Fruit fly (Drosophila melanogaster) whole organism, embryonic: ENCODE results near the gene hook.

ENCODE experiments used
- Antp ChIP-seq: fragments of 200-800 bp; sonication (Bioruptor generic); optimal IDR thresholded peaks from 3 replicates; lab custom pipeline; 2016; ENCODE audit warnings: missing biosample characterization, missing genetic modification characterization
- B-H1 ChIP-seq: fragments of 200-800 bp; sonication (Bioruptor generic); IDR thresholded peaks from 3 replicates; pipeline ENCODE4 v1.3.6; 2022; ENCODE audit warnings: missing biosample characterization, missing genetic modification characterization
- CG11695 ChIP-seq: fragments of 200-800 bp; sonication (Bioruptor generic); IDR thresholded peaks from 3 replicates; pipeline ENCODE4 v1.3.6; 2022; ENCODE audit warnings: missing biosample characterization, missing genetic modification characterization
- CG11723 ChIP-seq: fragments of 200-800 bp; sonication (Bioruptor generic); optimal IDR thresholded peaks from 2 replicates; lab custom pipeline; 2017; ENCODE audit warnings: missing biosample characterization, mild to moderate bottlenecking, missing genetic modification characterization
- CG14441 ChIP-seq: fragments of 200-800 bp; sonication (Bioruptor generic); IDR thresholded peaks from 2 replicates; pipeline ENCODE4 v1.3.6; 2022; ENCODE audit warnings: missing biosample characterization, missing genetic modification characterization
- CG1529 ChIP-seq: fragments of 200-800 bp; sonication (Bioruptor generic); optimal IDR thresholded peaks from 3 replicates; lab custom pipeline; 2018; ENCODE audit warnings: missing biosample characterization, missing genetic modification characterization
- CG18476 ChIP-seq: fragments of 200-800 bp; sonication (Bioruptor generic); optimal IDR thresholded peaks from 2 replicates; lab custom pipeline; 2016; ENCODE audit warnings: missing biosample characterization, mild to moderate bottlenecking, missing genetic modification characterization
- CG2712 ChIP-seq: fragments of 200-800 bp; optimal IDR thresholded peaks from 3 replicates; lab custom pipeline; 2019; ENCODE audit warnings: missing biosample characterization, mild to moderate bottlenecking, missing genetic modification characterization, moderate library complexity
- CG30403 ChIP-seq: fragments of 200-800 bp; sonication (Bioruptor generic); optimal IDR thresholded peaks from 3 replicates; lab custom pipeline; 2016; ENCODE audit warnings: missing biosample characterization, missing genetic modification characterization
- CG3847 ChIP-seq: fragments of 200-800 bp; sonication (Bioruptor generic); IDR thresholded peaks from 2 replicates; pipeline ENCODE4 v1.3.6; 2022; ENCODE audit warnings: missing biosample characterization, missing genetic modification characterization
- CG4854 ChIP-seq: fragments of 200-800 bp; sonication (Bioruptor generic); optimal IDR thresholded peaks from 2 replicates; lab custom pipeline; 2016; ENCODE audit warnings: missing biosample characterization, missing genetic modification characterization, inconsistent platforms
- CG8089 ChIP-seq: fragments of 200-800 bp; sonication (Bioruptor generic); optimal IDR thresholded peaks from 3 replicates; lab custom pipeline; 2016; ENCODE audit warnings: missing biosample characterization, missing genetic modification characterization
- CG8359 ChIP-seq: fragments of 200-800 bp; sonication (Bioruptor generic); optimal IDR thresholded peaks from 2 replicates; lab custom pipeline; 2017; ENCODE audit warnings: missing biosample characterization, mild to moderate bottlenecking, missing genetic modification characterization, borderline replicate concordance
- CG8388 ChIP-seq: fragments of 200-800 bp; sonication (Bioruptor generic); optimal IDR thresholded peaks from 2 replicates; lab custom pipeline; 2019; ENCODE audit warnings: missing biosample characterization, mild to moderate bottlenecking, missing genetic modification characterization, moderate library complexity
- CG8478 ChIP-seq: fragments of >200 bp; optimal IDR thresholded peaks from 2 replicates; lab custom pipeline; 2018
- CG8944 ChIP-seq: fragments of 200-800 bp; sonication (Bioruptor generic); optimal IDR thresholded peaks from 3 replicates; lab custom pipeline; 2016; ENCODE audit warnings: missing biosample characterization, missing genetic modification characterization
- CrebB ChIP-seq: fragments of 200-800 bp; sonication (Bioruptor generic); optimal IDR thresholded peaks from 3 replicates; lab custom pipeline; 2018; ENCODE audit warnings: missing biosample characterization, mild to moderate bottlenecking, missing genetic modification characterization
- Drgx ChIP-seq: fragments of 200-800 bp; sonication (Bioruptor generic); IDR thresholded peaks from 2 replicates; pipeline ENCODE4 v1.3.6; 2022; ENCODE audit warnings: missing biosample characterization, missing genetic modification characterization
- Hmr ChIP-seq: fragments of 200-800 bp; sonication (Bioruptor generic); optimal IDR thresholded peaks from 3 replicates; lab custom pipeline; 2017; ENCODE audit warnings: mild to moderate bottlenecking, missing biosample characterization, missing genetic modification reagents, missing genetic modification characterization
- Hsf ChIP-seq: fragments of 200-800 bp; sonication (Bioruptor generic); optimal IDR thresholded peaks from 3 replicates; lab custom pipeline; 2016; ENCODE audit warnings: missing biosample characterization, missing genetic modification characterization
- Lpt ChIP-seq: fragments of >200 bp; optimal IDR thresholded peaks from 2 replicates; lab custom pipeline; 2018; ENCODE audit warnings: missing biosample characterization, missing genetic modification characterization
- PHDP ChIP-seq: fragments of 200-800 bp; sonication (Bioruptor generic); optimal IDR thresholded peaks from 3 replicates; lab custom pipeline; 2018; ENCODE audit warnings: missing biosample characterization, mild to moderate bottlenecking, missing genetic modification characterization, moderate library complexity
- Trl ChIP-seq, 3 experiments: fragments of >200 bp in 2 of 3; fragments of 200-800 bp in 1 of 3; sonication (Bioruptor generic) in 1 of 3; optimal IDR thresholded peaks; 2 replicates in 1 of 3; 3 replicates in 2 of 3; lab custom pipeline; 2016 to 2017; ENCODE audit warnings: missing biosample characterization in 1 of 3, missing genetic modification characterization in 1 of 3
- Usf ChIP-seq: fragments of 200-800 bp; sonication (Bioruptor generic); optimal IDR thresholded peaks from 2 replicates; lab custom pipeline; 2017; ENCODE audit warnings: missing genotype, missing biosample characterization, missing genetic modification characterization
- ab ChIP-seq: fragments of 200-800 bp; sonication (Bioruptor generic); optimal IDR thresholded peaks from 2 replicates; lab custom pipeline; 2016; ENCODE audit warnings: missing biosample characterization, missing genetic modification characterization
- al ChIP-seq: fragments of 200-800 bp; sonication (Bioruptor generic); IDR thresholded peaks from 2 replicates; pipeline ENCODE4 v1.3.6; 2022; ENCODE audit warnings: missing biosample characterization, missing genetic modification characterization
- ara ChIP-seq: fragments of 200-800 bp; sonication (Bioruptor generic); IDR thresholded peaks from 2 replicates; pipeline ENCODE4 v1.3.6; 2022; ENCODE audit warnings: missing biosample characterization, missing genetic modification characterization
- az2 ChIP-seq: fragments of 200-800 bp; sonication (Bioruptor generic); optimal IDR thresholded peaks from 3 replicates; lab custom pipeline; 2016; ENCODE audit warnings: missing biosample characterization, missing genetic modification characterization
- chm ChIP-seq: fragments of 200-800 bp; sonication (Bioruptor generic); IDR thresholded peaks from 2 replicates; pipeline ENCODE4 v1.3.6; 2022; ENCODE audit warnings: missing biosample characterization, missing genetic modification characterization
- cwo ChIP-seq: fragments of 200-800 bp; sonication (Bioruptor generic); optimal IDR thresholded peaks from 3 replicates; lab custom pipeline; 2017; ENCODE audit warnings: missing biosample characterization, missing genetic modification characterization, mild to moderate bottlenecking, moderate library complexity, missing genetic modification reagents
- ems ChIP-seq: fragments of 200-800 bp; sonication (Bioruptor generic); optimal IDR thresholded peaks from 3 replicates; lab custom pipeline; 2016; ENCODE audit warnings: missing biosample characterization, missing genetic modification characterization
- eyg ChIP-seq: fragments of 200-800 bp; sonication (Bioruptor generic); optimal IDR thresholded peaks from 3 replicates; lab custom pipeline; 2016; ENCODE audit warnings: missing biosample characterization, missing genetic modification characterization
- fu2 ChIP-seq: fragments of 200-800 bp; sonication (Bioruptor generic); optimal IDR thresholded peaks from 2 replicates; lab custom pipeline; 2016; ENCODE audit warnings: missing biosample characterization, missing genetic modification characterization
- her ChIP-seq: fragments of 200-800 bp; sonication (Bioruptor generic); optimal IDR thresholded peaks from 2 replicates; lab custom pipeline; 2016; ENCODE audit warnings: missing biosample characterization, missing genetic modification characterization
- jigr1 ChIP-seq: fragments of 200-800 bp; sonication (Bioruptor generic); IDR thresholded peaks from 3 replicates; pipeline ENCODE4 v1.3.6; 2022; ENCODE audit warnings: missing biosample characterization, missing genetic modification characterization
- ken ChIP-seq: fragments of 200-800 bp; sonication (Bioruptor generic); IDR thresholded peaks from 3 replicates; pipeline ENCODE4 v1.3.6; 2022; ENCODE audit warnings: missing biosample characterization, missing genetic modification characterization
- nau ChIP-seq: fragments of 200-800 bp; sonication (Bioruptor generic); optimal IDR thresholded peaks from 3 replicates; lab custom pipeline; 2017; ENCODE audit warnings: missing biosample characterization, mild to moderate bottlenecking, missing genetic modification characterization, missing genetic modification reagents
- org-1 ChIP-seq: fragments of 200-800 bp; sonication (Bioruptor generic); optimal IDR thresholded peaks from 2 replicates; lab custom pipeline; 2017; ENCODE audit warnings: missing biosample characterization, missing genetic modification characterization
- otp ChIP-seq: fragments of 200-800 bp; sonication (Bioruptor generic); IDR thresholded peaks from 3 replicates; pipeline ENCODE4, ENCODE4 v1.3.6; 2022; ENCODE audit warnings: missing biosample characterization, missing genetic modification characterization
- pita ChIP-seq: fragments of 200-800 bp; sonication (Bioruptor generic); optimal IDR thresholded peaks from 2 replicates; lab custom pipeline; 2017; ENCODE audit warnings: missing biosample characterization, mild to moderate bottlenecking, missing genetic modification characterization
- pnt ChIP-seq: fragments of 200-800 bp; sonication (Bioruptor generic); optimal IDR thresholded peaks from 3 replicates; lab custom pipeline; 2016; ENCODE audit warnings: missing biosample characterization, missing genetic modification characterization
- prd ChIP-seq, 3 experiments: fragments of >200 bp in 2 of 3; fragments of 200-800 bp in 1 of 3; sonication (Bioruptor generic) in 1 of 3; optimal IDR thresholded peaks in 2 of 3; IDR thresholded peaks in 1 of 3; 2 replicates in 2 of 3; 3 replicates in 1 of 3; pipeline versions ENCODE4 v1.3.6 to Lab custom; 2017 to 2022; ENCODE audit warnings: missing biosample characterization in 1 of 3, missing genetic modification characterization in 1 of 3
- pzg ChIP-seq: fragments of 200-800 bp; sonication (Bioruptor generic); optimal IDR thresholded peaks from 3 replicates; lab custom pipeline; 2018; ENCODE audit warnings: missing biosample characterization, mild to moderate bottlenecking, missing genetic modification characterization, moderate library complexity
- run ChIP-seq: fragments of 200-800 bp; sonication (Bioruptor generic); optimal IDR thresholded peaks from 3 replicates; lab custom pipeline; 2018; ENCODE audit warnings: missing biosample characterization, mild to moderate bottlenecking, missing genetic modification characterization
- sens ChIP-seq: fragments of 200-800 bp; sonication (Bioruptor generic); peaks from one replicate; lab custom pipeline; 2016; ENCODE audit warnings: missing biosample characterization, missing genetic modification characterization
- sim ChIP-seq: fragments of 200-800 bp; sonication (Bioruptor generic); IDR thresholded peaks from 2 replicates; pipeline ENCODE4 v1.3.6; 2022; ENCODE audit warnings: missing biosample characterization, missing genetic modification characterization
- slp2 ChIP-seq: fragments of 200-800 bp; sonication (Bioruptor generic); optimal IDR thresholded peaks from 2 replicates; lab custom pipeline; 2016; ENCODE audit warnings: missing biosample characterization, missing genetic modification characterization
- trh ChIP-seq: fragments of 200-800 bp; sonication (Bioruptor generic); optimal IDR thresholded peaks from 2 replicates; lab custom pipeline; 2016; ENCODE audit warnings: missing biosample characterization, missing genetic modification characterization
- usp ChIP-seq: fragments of >200 bp; optimal IDR thresholded peaks from 2 replicates; lab custom pipeline; 2017; ENCODE audit warnings: missing biosample characterization, missing genetic modification characterization
- vnd ChIP-seq: fragments of 200-800 bp; sonication (Bioruptor generic); IDR thresholded peaks from 3 replicates; pipeline ENCODE4 v1.3.6; 2022; ENCODE audit warnings: missing biosample characterization, missing genetic modification characterization; ENCODE audit not compliant: partially characterized antibody
- wor ChIP-seq: fragments of 200-800 bp; sonication (Bioruptor generic); IDR thresholded peaks from 2 replicates; pipeline ENCODE4 v1.3.6; 2022; ENCODE audit warnings: missing biosample characterization, missing genetic modification characterization
- zen ChIP-seq: fragments of 200-800 bp; sonication (Bioruptor generic); optimal IDR thresholded peaks from 3 replicates; lab custom pipeline; 2018; ENCODE audit warnings: missing biosample characterization, mild to moderate bottlenecking, missing genetic modification characterization, moderate library complexity

Gene hook

DNA sequence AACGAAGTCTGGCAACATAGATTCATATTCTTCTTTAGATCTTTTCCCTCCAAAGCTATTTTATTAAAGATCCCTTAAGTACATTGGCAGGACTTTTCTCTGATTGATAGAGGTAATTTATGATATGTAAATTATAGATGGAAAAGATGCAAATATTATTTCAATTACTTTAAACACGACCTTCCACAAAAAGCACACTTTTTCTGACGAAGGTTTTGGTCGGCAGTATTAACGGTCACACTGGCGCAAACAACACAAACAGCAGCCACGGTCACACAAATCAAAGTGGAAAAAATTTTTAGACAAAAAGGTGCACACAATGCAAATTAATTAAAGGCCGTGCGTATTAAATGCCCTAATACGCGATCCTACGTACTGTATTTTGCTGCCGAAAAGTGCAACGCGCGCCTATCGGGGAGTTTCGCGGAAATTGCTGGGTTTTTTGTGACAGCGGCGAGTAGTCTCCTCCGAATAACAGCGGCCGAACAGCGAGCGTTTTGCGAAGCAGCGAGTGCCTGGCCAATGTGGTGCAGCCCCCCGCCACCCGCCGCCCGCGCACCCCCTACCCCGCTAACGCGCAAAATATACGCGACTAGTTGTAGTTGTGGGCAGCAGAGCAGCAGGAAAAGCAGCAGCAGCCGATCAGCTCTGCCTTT is 20.7 kb upstream of the hook start, which contains the start of gene CG10492 (continued):
- TF ChIP-seq Drgx (GFP tag; lab: Robert Waterston, UW) (no peak), her (GFP tag; lab: Kevin White, UChicago) (no peak), vnd (GFP tag; lab: Robert Waterston, UW) (no peak), CG8089 (GFP tag; lab: Kevin White, UChicago) (no peak), sim (no peak), B-H1 (no peak), ab (no peak), az2 (GFP tag; lab: Kevin White, UChicago) (no peak), Trl (optimal IDR thresholded peaks at IDR 0.05; lab: Kevin White, UChicago) (no peak), Trl (GFP tag; optimal IDR thresholded peaks at IDR 0.05; lab: Kevin White, UChicago) (no peak), fu2 (GFP tag; lab: Kevin White, UChicago) (no peak), CrebB (tag; lab: Kevin White, UChicago) (peak; percentile 36), slp2 (GFP tag; lab: Kevin White, UChicago) (no peak), Lpt (GFP tag; lab: Kevin White, UChicago) (no peak), nau (no peak), CG2712 (peak; percentile 24), Usf (GFP tag; lab: Kevin White, UChicago) (no peak), CG11695 (GFP tag; lab: Robert Waterston, UW) (no peak), CG8478 (no peak), ems (GFP tag; lab: Kevin White, UChicago) (no peak), ara (no peak), zen (tag; lab: Kevin White, UChicago) (peak; percentile 14), CG8388 (GFP tag; lab: Kevin White, UChicago) (no peak), otp (no peak), CG18476 (GFP tag; lab: Kevin White, UChicago) (no peak), jigr1 (GFP tag; lab: Robert Waterston, UW) (no peak), usp (GFP tag; lab: Kevin White, UChicago) (no peak), ken (GFP tag; lab: Robert Waterston, UW) (no peak), Antp (GFP tag; lab: Kevin White, UChicago) (no peak), Hsf (no peak), run (no peak), org-1 (GFP tag; lab: Kevin White, UChicago) (no peak), Hmr (peak; percentile 19), eyg (GFP tag; lab: Kevin White, UChicago) (no peak), al (GFP tag; lab: Robert Waterston, UW) (no peak), PHDP (tag; lab: Kevin White, UChicago) (no peak), CG8359 (GFP tag; lab: Kevin White, UChicago) (no peak), chm (GFP tag; lab: Robert Waterston, UW) (no peak), cwo (GFP tag; lab: Kevin White, UChicago) (no peak), CG11723 (GFP tag; lab: Kevin White, UChicago) (no peak), CG4854 (GFP tag; lab: Kevin White, UChicago) (no peak), wor (GFP tag; lab: Robert Waterston, UW) (no peak), CG14441 (GFP tag; lab: Robert Waterston, UW) (no peak), pzg (GFP tag; lab: Kevin White, UChicago) (peak; percentile 73), prd (optimal IDR thresholded peaks at IDR 0.05; lab: Kevin White, UChicago) (no peak), prd (GFP tag; IDR thresholded peaks at IDR 0.05; lab: Robert Waterston, UW) (no peak), pnt (GFP tag; lab: Kevin White, UChicago) (no peak), CG8944 (GFP tag; lab: Kevin White, UChicago) (no peak), CG30403 (GFP tag; lab: Kevin White, UChicago) (no peak), trh (no peak), CG1529 (GFP tag; lab: Kevin White, UChicago) (no peak), CG3847 (GFP tag; lab: Robert Waterston, UW) (peak; percentile 52; the same call in 1 of the 2 replicates), sens (GFP tag; lab: Kevin White, UChicago) (peak; percentile 29), pita (GFP tag; lab: Kevin White, UChicago) (no peak)
